Worm (Caenorhabditis elegans) whole organism, L2 larva: ENCODE results near the gene F33E11.3.

Source experiments
- blmp-1 ChIP-seq: sonication (generic microtip); optimal IDR thresholded peaks from 2 replicates; lab custom pipeline; 2017; ENCODE audit warnings: missing genetic modification characterization, mild to moderate bottlenecking, missing compliant biosample characterization, antibody characterized with exemption, moderate library complexity; ENCODE audit not compliant: insufficient read depth
- ceh-16 ChIP-seq: fragments of 150-350 bp; optimal IDR thresholded peaks from 2 replicates; lab custom pipeline; 2014; ENCODE audit warnings: missing biosample characterization, missing genetic modification characterization
- egl-27 ChIP-seq: sonication (generic microtip); optimal IDR thresholded peaks from 3 replicates; lab custom pipeline; 2017; ENCODE audit warnings: missing biosample characterization, missing genetic modification reagents, missing genetic modification characterization
- elt-3 ChIP-seq: sonication (generic microtip); optimal IDR thresholded peaks from 2 replicates; lab custom pipeline; 2017; ENCODE audit warnings: missing biosample characterization, missing genetic modification characterization
- fos-1 ChIP-seq: fragments of 150-350 bp; optimal IDR thresholded peaks from 2 replicates; lab custom pipeline; 2014; ENCODE audit warnings: missing biosample characterization, missing genetic modification characterization
- lin-39 ChIP-seq: fragments of 150-350 bp; optimal IDR thresholded peaks from 2 replicates; lab custom pipeline; 2014; ENCODE audit warnings: missing biosample characterization, missing genetic modification reagents, missing genetic modification characterization
- mdl-1 ChIP-seq, 2 experiments: fragments of 150-350 bp in 1 of 2; sonication (generic microtip) in 1 of 2; optimal IDR thresholded peaks; 2 replicates each; lab custom pipeline; 2017; ENCODE audit warnings: missing biosample characterization in 2 of 2, missing genetic modification characterization in 2 of 2
- nhr-11 ChIP-seq: fragments of 150-350 bp; optimal IDR thresholded peaks from 2 replicates; lab custom pipeline; 2014; ENCODE audit warnings: missing biosample characterization, missing genetic modification characterization
- nhr-23 ChIP-seq: fragments of 150-350 bp; optimal IDR thresholded peaks from 2 replicates; lab custom pipeline; 2014; ENCODE audit warnings: missing biosample characterization, missing genetic modification reagents, missing genetic modification characterization
- skn-1 ChIP-seq: sonication (generic microtip); optimal IDR thresholded peaks from 2 replicates; lab custom pipeline; 2017; ENCODE audit warnings: missing biosample characterization, missing genetic modification characterization
- snpc-4 ChIP-seq: fragments of 150-350 bp; optimal IDR thresholded peaks from 2 replicates; lab custom pipeline; 2014; ENCODE audit warnings: missing biosample characterization, missing genetic modification characterization

- TF ChIP-seq fos-1 (tag; lab: Kevin White, UChicago) (no peak), skn-1 (no peak), ceh-16 (tag; lab: Kevin White, UChicago) (no peak), mdl-1 (tag; optimal IDR thresholded peaks at IDR 0.05; lab: Kevin White, UChicago) (no peak), elt-3 (tag; lab: Kevin White, UChicago) (no peak), nhr-11 (no peak), blmp-1 (no peak), nhr-23 (no peak), snpc-4 (tag; lab: Kevin White, UChicago) (no peak), lin-39 (tag; lab: Kevin White, UChicago) (no peak), egl-27 (tag; lab: Kevin White, UChicago) (no peak)
These were observed 44.2 kb downstream of the F33E11.3 start for ce11 chrV:260334-260733.
